Worm (Caenorhabditis elegans) whole organism, L1 larva: Measurements from ENCODE around the gene glt-5.
A peak's percentile ranks its signal among the peaks of the same experiment; 100 is the strongest.

ENCODE experiments used
- C16A3.4 ChIP-seq: fragments of 150-350 bp; optimal IDR thresholded peaks from 2 replicates; lab custom pipeline; 2014; ENCODE audit warnings: missing biosample characterization, missing genetic modification characterization
- F16B12.6 ChIP-seq: fragments of 150-350 bp; optimal IDR thresholded peaks from 2 replicates; lab custom pipeline; 2014; ENCODE audit warnings: missing biosample characterization, missing genetic modification characterization
- alr-1 ChIP-seq: fragments of 200-800 bp; sonication (Bioruptor generic); optimal IDR thresholded peaks from 2 replicates; lab custom pipeline; 2018; ENCODE audit warnings: borderline replicate concordance, mild to moderate bottlenecking, missing genetic modification characterization, missing compliant biosample characterization
- ama-1 ChIP-seq: fragments of 150-350 bp; optimal IDR thresholded peaks from 2 replicates; lab custom pipeline; 2014
- blmp-1 ChIP-seq: fragments of 150-350 bp; optimal IDR thresholded peaks from 2 replicates; lab custom pipeline; 2014; ENCODE audit warnings: missing biosample characterization, missing genetic modification characterization
- ceh-8 ChIP-seq: fragments of 200-800 bp; sonication (Bioruptor generic); optimal IDR thresholded peaks from 2 replicates; lab custom pipeline; 2018; ENCODE audit warnings: mild to moderate bottlenecking, missing genetic modification characterization, moderate library complexity, missing compliant biosample characterization
- ceh-88 ChIP-seq: fragments of 200-800 bp; sonication (Bioruptor generic); IDR thresholded peaks from 2 replicates; pipeline ENCODE4 v1.3.6; 2022; ENCODE audit warnings: missing genetic modification characterization, missing compliant biosample characterization
- dsc-1 ChIP-seq: sonication (generic microtip); optimal IDR thresholded peaks from 2 replicates; lab custom pipeline; 2016; ENCODE audit warnings: mild to moderate bottlenecking, missing genetic modification characterization, missing compliant biosample characterization
- efl-1 ChIP-seq, 4 experiments: fragments of 150-350 bp; optimal IDR thresholded peaks in 3 of 4; peaks in 1 of 4; 1 replicate in 1 of 4; 2 replicates in 3 of 4; lab custom pipeline; 2014; ENCODE audit warnings: missing biosample characterization in 2 of 4, missing genetic modification characterization in 2 of 4, missing genetic modification reagents in 2 of 4
- efl-3 ChIP-seq: fragments of 200-800 bp; sonication (Bioruptor generic); optimal IDR thresholded peaks from 2 replicates; lab custom pipeline; 2018; ENCODE audit warnings: mild to moderate bottlenecking, missing genetic modification characterization, missing compliant biosample characterization
- egl-13 ChIP-seq: sonication (generic microtip); optimal IDR thresholded peaks from 2 replicates; lab custom pipeline; 2016; ENCODE audit warnings: missing genotype, missing genetic modification reagents, missing genetic modification characterization, missing compliant biosample characterization
- egl-27 ChIP-seq, 2 experiments: fragments of 150-350 bp in 1 of 2; sonication (generic microtip); optimal IDR thresholded peaks; 3 replicates each; lab custom pipeline; 2017 to 2018; ENCODE audit warnings: missing biosample characterization in 2 of 2, missing genetic modification characterization in 2 of 2, missing genetic modification reagents in 2 of 2
- fkh-10 ChIP-seq: sonication (generic microtip); optimal IDR thresholded peaks from 2 replicates; lab custom pipeline; 2017; ENCODE audit warnings: missing biosample characterization, missing genetic modification reagents, missing genetic modification characterization
- fkh-4 ChIP-seq: sonication (generic microtip); optimal IDR thresholded peaks from 2 replicates; lab custom pipeline; 2016; ENCODE audit warnings: missing compliant biosample characterization, missing genetic modification characterization, borderline replicate concordance
- fos-1 ChIP-seq: fragments of 150-350 bp; optimal IDR thresholded peaks from 2 replicates; lab custom pipeline; 2014; ENCODE audit warnings: missing biosample characterization, missing genetic modification characterization
- hlh-4 ChIP-seq: sonication (generic microtip); optimal IDR thresholded peaks from 2 replicates; lab custom pipeline; 2016; ENCODE audit warnings: mild to moderate bottlenecking, missing genetic modification characterization, missing compliant biosample characterization
- hpl-2 ChIP-seq: fragments of 150-350 bp; optimal IDR thresholded peaks from 2 replicates; lab custom pipeline; 2014; ENCODE audit warnings: missing biosample characterization, missing genetic modification reagents, missing genetic modification characterization
- jun-1 ChIP-seq: fragments of 150-350 bp; optimal IDR thresholded peaks from 2 replicates; lab custom pipeline; 2014; ENCODE audit warnings: missing biosample characterization, missing genetic modification reagents, missing genetic modification characterization
- lin-14 ChIP-seq: fragments of 200-800 bp; sonication (Bioruptor generic); optimal IDR thresholded peaks from 2 replicates; lab custom pipeline; 2018; ENCODE audit warnings: mild to moderate bottlenecking, missing genetic modification characterization, moderate library complexity, missing compliant biosample characterization
- lsy-2 ChIP-seq, 2 experiments: fragments of 150-350 bp; optimal IDR thresholded peaks; 2 replicates each; lab custom pipeline; 2014; ENCODE audit warnings: missing biosample characterization in 2 of 2, missing genetic modification characterization in 2 of 2
- mdl-1 ChIP-seq, 2 experiments: fragments of 150-350 bp; optimal IDR thresholded peaks; 2 replicates each; lab custom pipeline; 2014 to 2017; ENCODE audit warnings: missing biosample characterization in 2 of 2, missing genetic modification characterization in 2 of 2, inconsistent platforms in 1 of 2
- nhr-11 ChIP-seq: fragments of 150-350 bp; optimal IDR thresholded peaks from 2 replicates; lab custom pipeline; 2014; ENCODE audit warnings: missing biosample characterization, missing genetic modification characterization
- nhr-19 ChIP-seq: fragments of 200-800 bp; sonication (Bioruptor generic); conservative IDR thresholded peaks from 2 replicates; pipeline ENCODE4 v1.3.6; 2022; ENCODE audit warnings: missing genetic modification characterization, missing compliant biosample characterization
- nhr-20 ChIP-seq: sonication (generic microtip); optimal IDR thresholded peaks from 2 replicates; lab custom pipeline; 2016; ENCODE audit warnings: mild to moderate bottlenecking, missing genetic modification characterization, missing compliant biosample characterization
- nhr-237 ChIP-seq: fragments of 150-350 bp; optimal IDR thresholded peaks from 2 replicates; lab custom pipeline; 2014; ENCODE audit warnings: missing biosample characterization, missing genetic modification characterization
- nhr-47 ChIP-seq: sonication (generic microtip); optimal IDR thresholded peaks from 2 replicates; lab custom pipeline; 2016; ENCODE audit warnings: mild to moderate bottlenecking, missing genetic modification characterization, moderate library complexity, missing compliant biosample characterization
- nhr-71 ChIP-seq: sonication (generic microtip); optimal IDR thresholded peaks from 2 replicates; lab custom pipeline; 2016; ENCODE audit warnings: mild to moderate bottlenecking, missing genetic modification characterization, moderate library complexity, missing compliant biosample characterization
- rnt-1 ChIP-seq: sonication (generic microtip); optimal IDR thresholded peaks from 2 replicates; lab custom pipeline; 2016; ENCODE audit warnings: mild to moderate bottlenecking, missing genetic modification characterization, moderate library complexity, missing compliant biosample characterization
- snpc-4 ChIP-seq: fragments of 150-350 bp; optimal IDR thresholded peaks from 2 replicates; lab custom pipeline; 2014; ENCODE audit warnings: missing biosample characterization, missing genetic modification characterization
- snu-23 ChIP-seq: sonication (generic microtip); optimal IDR thresholded peaks from 2 replicates; lab custom pipeline; 2016; ENCODE audit warnings: missing genetic modification characterization, missing compliant biosample characterization
- sox-4 ChIP-seq: sonication (generic microtip); optimal IDR thresholded peaks from 2 replicates; lab custom pipeline; 2016; ENCODE audit warnings: missing genetic modification characterization, missing compliant biosample characterization
- unc-30 ChIP-seq: sonication (generic microtip); optimal IDR thresholded peaks from 2 replicates; lab custom pipeline; 2017; ENCODE audit warnings: missing biosample characterization, missing genetic modification characterization
- unc-62 ChIP-seq: fragments of 150-350 bp; optimal IDR thresholded peaks from 2 replicates; lab custom pipeline; 2014; ENCODE audit warnings: missing biosample characterization, missing genetic modification reagents, missing genetic modification characterization
- zag-1 ChIP-seq: fragments of 150-350 bp; optimal IDR thresholded peaks from 2 replicates; lab custom pipeline; 2014; ENCODE audit warnings: missing biosample characterization, missing genetic modification characterization

glt-5 gene

ce11 chrII:9729866-9730265 is 21.2 kb upstream of the glt-5 start:
- TF ChIP-seq lin-14 (GFP tag; lab: Kevin White, UChicago) (peak; percentile 46), nhr-11 (tag; lab: Kevin White, UChicago) (no peak), efl-1 (optimal IDR thresholded peaks at IDR 0.05; lab: Kevin White, UChicago) (no peak), efl-1 (GFP tag; optimal IDR thresholded peaks at IDR 0.05 in 1 of 2; lab: Kevin White, UChicago) (peak in 1 of 2 experiments; percentile 12)

- TF ChIP-seq hpl-2 (GFP tag; lab: Kevin White, UChicago), result no peak
- no peak for TF ChIP-seq unc-62
- no peak for TF ChIP-seq efl-3 (GFP tag; lab: Kevin White, UChicago)
- peak; percentile 74 for TF ChIP-seq blmp-1 (tag; lab: Kevin White, UChicago)
- no peak for TF ChIP-seq ama-1 (lab: Kevin White, UChicago)
- TF ChIP-seq sox-4 (tag; lab: Kevin White, UChicago), result no peak
- TF ChIP-seq lin-14 (GFP tag; lab: Kevin White, UChicago), result peak; percentile 13
- no peak for TF ChIP-seq ceh-8
- TF ChIP-seq nhr-19, result no peak
- no peak for TF ChIP-seq egl-13
- no peak for TF ChIP-seq snpc-4
- TF ChIP-seq jun-1 (tag; lab: Kevin White, UChicago), result no peak
- no peak for TF ChIP-seq mdl-1 (tag; optimal IDR thresholded peaks at IDR 0.05; lab: Kevin White, UChicago)
- TF ChIP-seq egl-27 (tag; optimal IDR thresholded peaks at IDR 0.05; lab: Kevin White, UChicago), result no peak
- TF ChIP-seq fkh-10 (GFP tag; lab: Kevin White, UChicago), result no peak
- no peak for TF ChIP-seq snu-23 (GFP tag; lab: Kevin White, UChicago)
- no peak for TF ChIP-seq fos-1 (tag; lab: Kevin White, UChicago)
Observed at ce11 chrII:9729196-9729595, 20.5 kb upstream of the glt-5 start.

ce11 chrII:9728506-9728905 is 19.8 kb upstream of the glt-5 start:
- peak; percentile 92 for TF ChIP-seq fkh-10 (GFP tag; lab: Kevin White, UChicago)
- TF ChIP-seq fkh-4, result no peak
- TF ChIP-seq lin-14 (GFP tag; lab: Kevin White, UChicago), result peak; percentile 19

ce11 chrII:9727192-9727699 is 18.6 kb upstream of the glt-5 start:
- no peak for TF ChIP-seq blmp-1 (tag; lab: Kevin White, UChicago)
- peak; percentile 64 for TF ChIP-seq dsc-1 (tag; lab: Kevin White, UChicago)
- no peak for TF ChIP-seq nhr-20 (tag; lab: Kevin White, UChicago)
- TF ChIP-seq C16A3.4, result no peak
- TF ChIP-seq nhr-71 (tag; lab: Kevin White, UChicago), result no peak
- TF ChIP-seq ceh-88 (GFP tag; lab: Robert Waterston, UW), result no peak
- TF ChIP-seq F16B12.6 (tag; lab: Kevin White, UChicago), result no peak
- TF ChIP-seq lin-14 (GFP tag; lab: Kevin White, UChicago), result peak; percentile 81
- peak; percentile 55 for TF ChIP-seq rnt-1
- TF ChIP-seq lsy-2 (tag; optimal IDR thresholded peaks at IDR 0.05; lab: Kevin White, UChicago), result peak in 1 of 2 experiments; percentile 8

- TF ChIP-seq snpc-4, result no peak
- TF ChIP-seq blmp-1 (tag; lab: Kevin White, UChicago), result peak; percentile 84
Observed at ce11 chrII:9725056-9725455, 16.4 kb upstream of the glt-5 start.

ce11 chrII:9724464-9724863 is 15.8 kb upstream of the glt-5 start, which contains the start of gene cutl-2:
Gene cutl-2 (minus strand): TSS chrII:9724673.
- TF ChIP-seq fkh-4, result no peak
- no peak for TF ChIP-seq alr-1 (tag; lab: Kevin White, UChicago)
- no peak for TF ChIP-seq nhr-237
- TF ChIP-seq unc-30, result no peak
- TF ChIP-seq blmp-1 (tag; lab: Kevin White, UChicago), result no peak
- no peak for TF ChIP-seq hpl-2 (GFP tag; lab: Kevin White, UChicago)
- no peak for TF ChIP-seq zag-1 (tag; lab: Kevin White, UChicago)
- no peak for TF ChIP-seq hlh-4 (tag; lab: Kevin White, UChicago)
- no peak for TF ChIP-seq jun-1 (tag; lab: Kevin White, UChicago)
- TF ChIP-seq nhr-47 (tag; lab: Kevin White, UChicago), result no peak
